Fruit fly (Drosophila melanogaster) whole organism: ENCODE results near the gene pkm.

ENCODE experiments used
- CG8478 ChIP-seq: fragments of >200 bp; optimal IDR thresholded peaks from 2 replicates; lab custom pipeline; 2018; ENCODE audit warnings: inconsistent platforms
- psq ChIP-seq: fragments of >200 bp; optimal IDR thresholded peaks from 2 replicates; lab custom pipeline; 2017

dm6 chrX:11584075-11584474, at the start of gene pkm:
- TF ChIP-seq psq (lab: Kevin White, UChicago) (no peak), CG8478 (lab: Kevin White, UChicago) (no peak)
